Fruit fly (Drosophila melanogaster) whole organism, embryonic: Measurements from ENCODE around the gene IntS10.

Experiments
- B-H1 ChIP-seq: fragments of 200-800 bp; sonication (Bioruptor generic); IDR thresholded peaks from 3 replicates; pipeline ENCODE4 v1.3.6; 2022; ENCODE audit warnings: missing biosample characterization, missing genetic modification characterization
- C15 ChIP-seq: fragments of 200-800 bp; sonication (Bioruptor generic); IDR thresholded peaks from 3 replicates; pipeline ENCODE4 v1.3.6; 2022; ENCODE audit warnings: missing biosample characterization, missing genetic modification characterization
- CG10321 ChIP-seq: fragments of 200-800 bp; sonication (Bioruptor generic); IDR thresholded peaks from 2 replicates; pipeline ENCODE4 v1.3.6; 2022; ENCODE audit warnings: missing biosample characterization, missing genetic modification characterization
- CG10543 ChIP-seq: fragments of 200-800 bp; sonication (Bioruptor generic); optimal IDR thresholded peaks from 3 replicates; lab custom pipeline; 2017; ENCODE audit warnings: missing biosample characterization, mild to moderate bottlenecking, missing genetic modification characterization, moderate library complexity
- CG1603 ChIP-seq: fragments of 200-800 bp; sonication (Bioruptor generic); optimal IDR thresholded peaks from 2 replicates; lab custom pipeline; 2019; ENCODE audit warnings: missing biosample characterization, mild to moderate bottlenecking, missing genetic modification characterization, moderate library complexity
- CG17568 ChIP-seq: fragments of 200-800 bp; sonication (Bioruptor generic); optimal IDR thresholded peaks from 2 replicates; lab custom pipeline; 2018; ENCODE audit warnings: missing biosample characterization, mild to moderate bottlenecking, missing genetic modification characterization, moderate library complexity
- CG17802 ChIP-seq: fragments of 200-800 bp; sonication (Bioruptor generic); optimal IDR thresholded peaks from 2 replicates; lab custom pipeline; 2018; ENCODE audit warnings: missing biosample characterization, mild to moderate bottlenecking, missing genetic modification characterization, moderate library complexity
- CG17829 ChIP-seq: fragments of 200-800 bp; optimal IDR thresholded peaks from 2 replicates; lab custom pipeline; 2019; ENCODE audit warnings: missing biosample characterization, mild to moderate bottlenecking, missing genetic modification characterization, moderate library complexity
- CG18476 ChIP-seq: fragments of 200-800 bp; sonication (Bioruptor generic); optimal IDR thresholded peaks from 2 replicates; lab custom pipeline; 2016; ENCODE audit warnings: missing biosample characterization, mild to moderate bottlenecking, missing genetic modification characterization
- CG18599 ChIP-seq: fragments of 200-800 bp; sonication (Bioruptor generic); optimal IDR thresholded peaks from 3 replicates; lab custom pipeline; 2017; ENCODE audit warnings: missing biosample characterization, missing genetic modification characterization, mild to moderate bottlenecking, moderate library complexity, missing genetic modification reagents
- CG3065 ChIP-seq: fragments of 200-800 bp; sonication (Bioruptor generic); optimal IDR thresholded peaks from 2 replicates; lab custom pipeline; 2016; ENCODE audit warnings: missing biosample characterization, missing genetic modification characterization
- CG32532 ChIP-seq: fragments of 200-800 bp; sonication (Bioruptor generic); IDR thresholded peaks from 2 replicates; pipeline ENCODE4 v1.3.6; 2022; ENCODE audit warnings: missing biosample characterization, missing genetic modification characterization
- CG34422 ChIP-seq: fragments of 200-800 bp; sonication (Bioruptor generic); IDR thresholded peaks from 3 replicates; pipeline ENCODE4 v1.3.6; 2022; ENCODE audit warnings: missing biosample characterization, missing genetic modification characterization
- CG3838 ChIP-seq: fragments of 200-800 bp; sonication (Bioruptor generic); optimal IDR thresholded peaks from 3 replicates; lab custom pipeline; 2016; ENCODE audit warnings: missing biosample characterization, missing genetic modification characterization
- CG7556 ChIP-seq: fragments of 200-800 bp; sonication (Bioruptor generic); optimal IDR thresholded peaks from 2 replicates; lab custom pipeline; 2017; ENCODE audit warnings: missing biosample characterization, mild to moderate bottlenecking, missing genetic modification characterization
- CG8765 ChIP-seq: fragments of 200-800 bp; sonication (Bioruptor generic); IDR thresholded peaks from 2 replicates; pipeline ENCODE4 v1.3.6; 2022; ENCODE audit warnings: missing biosample characterization, missing genetic modification characterization
- CG9609 ChIP-seq: fragments of 200-800 bp; sonication (Bioruptor generic); optimal IDR thresholded peaks from 3 replicates; lab custom pipeline; 2016; ENCODE audit warnings: missing biosample characterization, missing genetic modification characterization
- CG9797 ChIP-seq: fragments of 200-800 bp; sonication (Bioruptor generic); optimal IDR thresholded peaks from 3 replicates; lab custom pipeline; 2018; ENCODE audit warnings: missing biosample characterization, mild to moderate bottlenecking, missing genetic modification characterization
- Dfd ChIP-seq, 2 experiments: fragments of >200 bp; optimal IDR thresholded peaks; 2 replicates each; lab custom pipeline; 2017; ENCODE audit warnings: missing biosample characterization in 2 of 2, missing genetic modification characterization in 2 of 2
- Doc2 ChIP-seq: fragments of 200-800 bp; sonication (Bioruptor generic); IDR thresholded peaks from 2 replicates; pipeline ENCODE4 v1.3.6; 2022; ENCODE audit warnings: missing biosample characterization, missing genetic modification characterization
- Elba2 ChIP-seq: fragments of 200-800 bp; sonication (Bioruptor generic); optimal IDR thresholded peaks from 3 replicates; lab custom pipeline; 2016; ENCODE audit warnings: missing biosample characterization, missing genetic modification characterization
- GATAe ChIP-seq: fragments of 200-800 bp; sonication (Bioruptor generic); conservative IDR thresholded peaks from 2 replicates; pipeline ENCODE4 v1.3.6; 2022; ENCODE audit warnings: missing biosample characterization, missing genetic modification characterization
- HLH54F ChIP-seq: fragments of 200-800 bp; sonication (Bioruptor generic); optimal IDR thresholded peaks from 3 replicates; lab custom pipeline; 2016; ENCODE audit warnings: missing biosample characterization, missing genetic modification characterization
- HmgZ ChIP-seq: fragments of 200-800 bp; sonication (Bioruptor generic); optimal IDR thresholded peaks from 2 replicates; lab custom pipeline; 2018; ENCODE audit warnings: missing biosample characterization, mild to moderate bottlenecking, missing genetic modification characterization
- Mad ChIP-seq: fragments of 200-800 bp; sonication (Bioruptor generic); optimal IDR thresholded peaks from 2 replicates; lab custom pipeline; 2016; ENCODE audit warnings: missing biosample characterization, missing genetic modification characterization
- Max ChIP-seq: fragments of 200-800 bp; sonication (Bioruptor generic); optimal IDR thresholded peaks from 2 replicates; lab custom pipeline; 2016; ENCODE audit warnings: missing biosample characterization, mild to moderate bottlenecking, missing genetic modification characterization
- Opbp ChIP-seq: fragments of 200-800 bp; sonication (Bioruptor generic); IDR thresholded peaks from 3 replicates; pipeline ENCODE4 v1.3.6; 2022; ENCODE audit warnings: missing biosample characterization, missing genetic modification characterization; ENCODE audit not compliant: partially characterized antibody
- Scr ChIP-seq: fragments of 200-800 bp; sonication (Bioruptor generic); IDR thresholded peaks from 2 replicates; pipeline ENCODE4 v1.3.6; 2022; ENCODE audit warnings: missing biosample characterization, missing genetic modification characterization; ENCODE audit not compliant: partially characterized antibody
- Six4 ChIP-seq: fragments of 200-800 bp; sonication (Bioruptor generic); optimal IDR thresholded peaks from 2 replicates; lab custom pipeline; 2016; ENCODE audit warnings: missing biosample characterization, missing genetic modification characterization
- ara ChIP-seq: fragments of 200-800 bp; sonication (Bioruptor generic); IDR thresholded peaks from 2 replicates; pipeline ENCODE4 v1.3.6; 2022; ENCODE audit warnings: missing biosample characterization, missing genetic modification characterization
- bcd ChIP-seq: fragments of 200-800 bp; sonication (Bioruptor generic); optimal IDR thresholded peaks from 2 replicates; lab custom pipeline; 2017; ENCODE audit warnings: missing biosample characterization, mild to moderate bottlenecking, missing genetic modification characterization
- bigmax ChIP-seq: fragments of 200-800 bp; sonication (Bioruptor generic); optimal IDR thresholded peaks from 2 replicates; lab custom pipeline; 2018; ENCODE audit warnings: missing biosample characterization, mild to moderate bottlenecking, missing genetic modification characterization
- croc ChIP-seq: fragments of 200-800 bp; sonication (Bioruptor generic); conservative IDR thresholded peaks from 3 replicates; pipeline ENCODE4 v1.3.6; 2022; ENCODE audit warnings: missing biosample characterization, missing genetic modification characterization
- da ChIP-seq: fragments of 200-800 bp; sonication (Bioruptor generic); optimal IDR thresholded peaks from 2 replicates; lab custom pipeline; 2016; ENCODE audit warnings: missing biosample characterization, missing genetic modification characterization
- danr ChIP-seq: fragments of 200-800 bp; sonication (Bioruptor generic); IDR thresholded peaks from 2 replicates; pipeline ENCODE4 v1.3.6; 2022; ENCODE audit warnings: missing biosample characterization, missing genetic modification characterization
- emc ChIP-seq: fragments of 200-800 bp; sonication (Bioruptor generic); optimal IDR thresholded peaks from 2 replicates; lab custom pipeline; 2016; ENCODE audit warnings: missing biosample characterization, missing genetic modification characterization
- en ChIP-seq: fragments of 200-800 bp; sonication (Bioruptor generic); optimal IDR thresholded peaks from 2 replicates; lab custom pipeline; 2016; ENCODE audit warnings: missing biosample characterization, missing genetic modification characterization
- gcm2 ChIP-seq: fragments of 200-800 bp; sonication (Bioruptor generic); optimal IDR thresholded peaks from 2 replicates; lab custom pipeline; 2016; ENCODE audit warnings: missing biosample characterization, missing genetic modification characterization
- nerfin-1 ChIP-seq: fragments of 200-800 bp; sonication (Bioruptor generic); optimal IDR thresholded peaks from 3 replicates; lab custom pipeline; 2019; ENCODE audit warnings: missing biosample characterization, mild to moderate bottlenecking, missing genetic modification characterization, moderate library complexity
- org-1 ChIP-seq: fragments of 200-800 bp; sonication (Bioruptor generic); optimal IDR thresholded peaks from 2 replicates; lab custom pipeline; 2017; ENCODE audit warnings: missing biosample characterization, missing genetic modification characterization
- peb ChIP-seq: fragments of 200-800 bp; sonication (Bioruptor generic); IDR thresholded peaks from 2 replicates; pipeline ENCODE4 v1.3.6; 2022; ENCODE audit warnings: missing biosample characterization, missing genetic modification characterization
- prd ChIP-seq, 3 experiments: fragments of >200 bp in 2 of 3; fragments of 200-800 bp in 1 of 3; sonication (Bioruptor generic) in 1 of 3; optimal IDR thresholded peaks in 2 of 3; IDR thresholded peaks in 1 of 3; 2 replicates in 2 of 3; 3 replicates in 1 of 3; pipeline versions ENCODE4 v1.3.6 to Lab custom; 2017 to 2022; ENCODE audit warnings: missing biosample characterization in 1 of 3, missing genetic modification characterization in 1 of 3
- scrt ChIP-seq: fragments of 200-800 bp; sonication (Bioruptor generic); optimal IDR thresholded peaks from 2 replicates; lab custom pipeline; 2018; ENCODE audit warnings: missing biosample characterization, mild to moderate bottlenecking, missing genetic modification characterization, moderate library complexity
- tgo ChIP-seq: fragments of 200-800 bp; sonication (Bioruptor generic); IDR thresholded peaks from 3 replicates; pipeline ENCODE4 v1.3.6; 2022; ENCODE audit warnings: missing biosample characterization, missing genetic modification characterization
- unc-4 ChIP-seq: fragments of 200-800 bp; sonication (Bioruptor generic); IDR thresholded peaks from 2 replicates; pipeline ENCODE4 v1.3.6; 2022; ENCODE audit warnings: missing biosample characterization, missing genetic modification characterization; ENCODE audit not compliant: partially characterized antibody
- usp ChIP-seq: fragments of >200 bp; optimal IDR thresholded peaks from 2 replicates; lab custom pipeline; 2017; ENCODE audit warnings: missing biosample characterization, missing genetic modification characterization
- vnd ChIP-seq: fragments of 200-800 bp; sonication (Bioruptor generic); IDR thresholded peaks from 3 replicates; pipeline ENCODE4 v1.3.6; 2022; ENCODE audit warnings: missing biosample characterization, missing genetic modification characterization; ENCODE audit not compliant: partially characterized antibody
- wdn ChIP-seq: fragments of 200-800 bp; sonication (Bioruptor generic); IDR thresholded peaks from 2 replicates; pipeline ENCODE4 v1.3.6; 2022; ENCODE audit warnings: missing biosample characterization, missing genetic modification characterization
- z ChIP-seq: fragments of 200-800 bp; sonication (Bioruptor generic); IDR thresholded peaks from 3 replicates; pipeline ENCODE4 v1.3.6; 2022; ENCODE audit warnings: missing biosample characterization, missing genetic modification characterization

The IntS10 gene

dm6 chr3L:3814010-3814833 lies 7.7 kb downstream of the IntS10 start, which contains the start of gene Scsalpha1 (continued):
- no peak for TF ChIP-seq Elba2 (GFP tag; lab: Kevin White, UChicago)
- peak; percentile 56; the same call in 1 of the 2 replicates for TF ChIP-seq CG32532 (GFP tag; lab: Robert Waterston, UW)
- no peak for TF ChIP-seq CG3065 (GFP tag; lab: Kevin White, UChicago)
- peak; percentile 63 for TF ChIP-seq HmgZ (tag; lab: Kevin White, UChicago)
- no peak for TF ChIP-seq CG18599 (GFP tag; lab: Kevin White, UChicago)
- no peak for TF ChIP-seq danr (GFP tag; lab: Robert Waterston, UW)
- TF ChIP-seq croc (GFP tag; lab: Robert Waterston, UW): no peak
- peak; percentile 19 for TF ChIP-seq CG7556
- no peak for TF ChIP-seq CG18476 (GFP tag; lab: Kevin White, UChicago)
- peak; percentile 8 for TF ChIP-seq CG9609 (GFP tag; lab: Kevin White, UChicago)
- TF ChIP-seq CG34422: peak; percentile 43; the same call in 1 of the 3 replicates
- peak; percentile 37; the same call in 1 of the 2 replicates for TF ChIP-seq ara
- no peak for TF ChIP-seq Max (GFP tag; lab: Kevin White, UChicago)
- TF ChIP-seq wdn (GFP tag; lab: Robert Waterston, UW): no peak
- peak; percentile 99 for TF ChIP-seq Opbp (GFP tag; lab: Robert Waterston, UW)
- peak; percentile 49 for TF ChIP-seq CG9797 (GFP tag; lab: Kevin White, UChicago)
- peak; percentile 99 for TF ChIP-seq unc-4
- TF ChIP-seq CG1603 (tag; lab: Kevin White, UChicago): peak; percentile 74
- TF ChIP-seq da (GFP tag; lab: Kevin White, UChicago): no peak
- peak; percentile 99 for TF ChIP-seq vnd (GFP tag; lab: Robert Waterston, UW)
- no peak for TF ChIP-seq Doc2 (GFP tag; lab: Robert Waterston, UW)
- TF ChIP-seq CG17802 (tag; lab: Kevin White, UChicago): no peak
- no peak for TF ChIP-seq GATAe
- no peak for TF ChIP-seq bcd (GFP tag; lab: Kevin White, UChicago)
- TF ChIP-seq CG17829 (tag; lab: Kevin White, UChicago): peak; percentile 62
- no peak for TF ChIP-seq prd (optimal IDR thresholded peaks at IDR 0.05; lab: Kevin White, UChicago)
- peak; percentile 58; the same call in 2 of the 3 replicates for TF ChIP-seq prd (GFP tag; IDR thresholded peaks at IDR 0.05; lab: Robert Waterston, UW)
- TF ChIP-seq emc (GFP tag; lab: Kevin White, UChicago): no peak
- TF ChIP-seq CG10321: no peak
- TF ChIP-seq org-1 (GFP tag; lab: Kevin White, UChicago): no peak
- peak; percentile 49; the same call in 1 of the 3 replicates for TF ChIP-seq tgo (GFP tag; lab: Robert Waterston, UW)
- TF ChIP-seq Dfd (GFP tag; optimal IDR thresholded peaks at IDR 0.05; lab: Kevin White, UChicago): no peak
- no peak for TF ChIP-seq bigmax (GFP tag; lab: Kevin White, UChicago)
- TF ChIP-seq en (GFP tag; lab: Kevin White, UChicago): no peak
- TF ChIP-seq HLH54F (GFP tag; lab: Kevin White, UChicago): peak; percentile 12
- no peak for TF ChIP-seq z (GFP tag; lab: Robert Waterston, UW)
- TF ChIP-seq C15 (GFP tag; lab: Robert Waterston, UW): no peak
- no peak for TF ChIP-seq nerfin-1 (tag; lab: Kevin White, UChicago)
- no peak for TF ChIP-seq B-H1 (GFP tag; lab: Robert Waterston, UW)
- TF ChIP-seq Six4 (GFP tag; lab: Kevin White, UChicago): no peak
- TF ChIP-seq CG10543 (GFP tag; lab: Kevin White, UChicago): no peak
- no peak for TF ChIP-seq CG17568 (GFP tag; lab: Kevin White, UChicago)
- TF ChIP-seq CG3838: no peak
- TF ChIP-seq Mad (GFP tag; lab: Kevin White, UChicago): no peak
- TF ChIP-seq Scr (GFP tag; lab: Robert Waterston, UW): peak; percentile 98
- TF ChIP-seq usp (GFP tag; lab: Kevin White, UChicago): no peak
- no peak for TF ChIP-seq scrt
- TF ChIP-seq peb (GFP tag; lab: Robert Waterston, UW): no peak
- TF ChIP-seq gcm2: peak; percentile 21
- TF ChIP-seq CG8765 (GFP tag; lab: Robert Waterston, UW): peak; percentile 45; the same call in 1 of the 2 replicates
